Worm (Caenorhabditis elegans): ENCODE measurements around the gene dot-1.2.

- no peak for TF ChIP-seq W03F9.2 (tag; optimal IDR thresholded peaks at IDR 0.05)
- TF ChIP-seq him-1 (tag; optimal IDR thresholded peaks at IDR 0.05) = no peak
These were observed 20.5 kb downstream of the dot-1.2 start, which contains the start of gene F54F7.9 for ce11 chrX:11848618-11849017.
